Worm (Caenorhabditis elegans) whole organism, early embryonic: ENCODE measurements around the gene unc-41.

Source experiments
- aly-1 ChIP-seq: sonication (generic microtip); optimal IDR thresholded peaks from 2 replicates; lab custom pipeline; 2016; ENCODE audit warnings: missing genetic modification characterization, missing compliant biosample characterization
- ama-1 ChIP-seq: fragments of 150-350 bp; optimal IDR thresholded peaks from 2 replicates; lab custom pipeline; 2014
- ets-7 ChIP-seq: sonication (generic microtip); optimal IDR thresholded peaks from 2 replicates; lab custom pipeline; 2016; ENCODE audit warnings: missing genotype, missing genetic modification characterization, missing compliant biosample characterization
- pes-1 ChIP-seq: fragments of 200-800 bp; sonication (Bioruptor generic); IDR thresholded peaks from 2 replicates; pipeline ENCODE4 v1.3.6; 2022; ENCODE audit warnings: missing genetic modification reagents, missing genetic modification characterization, missing compliant biosample characterization
- tbx-37 ChIP-seq: fragments of 200-800 bp; sonication (Bioruptor generic); conservative IDR thresholded peaks from 2 replicates; pipeline ENCODE4 v1.3.6; 2022; ENCODE audit warnings: missing genetic modification reagents, missing genetic modification characterization, missing compliant biosample characterization

ce11 chrV:9970119-9970518 is 5.9 kb downstream of the unc-41 start:
- TF ChIP-seq ama-1 (lab: Kevin White, UChicago) (no peak), ets-7 (tag; lab: Kevin White, UChicago) (peak; percentile 86), pes-1 (GFP tag; lab: Robert Waterston, UW) (peak; percentile 95), aly-1 (tag; lab: Kevin White, UChicago) (peak; percentile 89), tbx-37 (GFP tag; lab: Robert Waterston, UW) (peak; percentile 90)
